Fruit fly (Drosophila melanogaster): ENCODE results near the gene bowl.

The bowl gene

dm6 chr2L:3737003-3737662 lies 34.4 kb upstream of the bowl start (continued):
- TF ChIP-seq lov (optimal IDR thresholded peaks at IDR 0.05) (no peak), lov (GFP tag; IDR thresholded peaks at IDR 0.05) (no peak), Fer3 (tag; optimal IDR thresholded peaks at IDR 0.05) (no peak), sob (GFP tag; IDR thresholded peaks at IDR 0.05) (no peak), mirr (GFP tag; optimal IDR thresholded peaks at IDR 0.05) (no peak), CG2199 (GFP tag; IDR thresholded peaks at IDR 0.05) (no peak), CG3726 (GFP tag; IDR thresholded peaks at IDR 0.05) (no peak), Trl (optimal IDR thresholded peaks at IDR 0.05) (no peak), Trl (GFP tag; optimal IDR thresholded peaks at IDR 0.05) (no peak), crol (GFP tag; IDR thresholded peaks at IDR 0.05) (peak; percentile 69), CG12659 (GFP tag; optimal IDR thresholded peaks at IDR 0.05) (no peak), Oli (tag; optimal IDR thresholded peaks at IDR 0.05) (peak; percentile 25), CG18764 (GFP tag; optimal IDR thresholded peaks at IDR 0.05) (no peak), Ets65A (GFP tag) (no peak), fd102C (GFP tag; optimal IDR thresholded peaks at IDR 0.05) (no peak), kay (GFP tag; optimal IDR thresholded peaks at IDR 0.05) (no peak), Ptx1 (GFP tag; IDR thresholded peaks at IDR 0.05) (no peak), gro (GFP tag; optimal IDR thresholded peaks at IDR 0.05) (no peak), CG11696 (GFP tag; IDR thresholded peaks at IDR 0.05) (peak; percentile 55; the same call in 1 of the 2 replicates), Meics (GFP tag; optimal IDR thresholded peaks at IDR 0.05) (peak; percentile 3), row (GFP tag; IDR thresholded peaks at IDR 0.05) (peak; percentile 31; the same call in 2 of the 3 replicates), CG31441 (GFP tag; IDR thresholded peaks at IDR 0.05) (peak; percentile 33; the same call in 1 of the 2 replicates), toy (GFP tag; IDR thresholded peaks at IDR 0.05) (no peak), Antp (GFP tag; optimal IDR thresholded peaks at IDR 0.05) (no peak), CG8281 (tag; optimal IDR thresholded peaks at IDR 0.05) (no peak), lmd (GFP tag; IDR thresholded peaks at IDR 0.05) (no peak), CG7556 (GFP tag; optimal IDR thresholded peaks at IDR 0.05) (peak; percentile 43), CG15011 (GFP tag; optimal IDR thresholded peaks at IDR 0.05) (no peak), GATAe (GFP tag; conservative IDR thresholded peaks at IDR 0.05) (no peak), tup (GFP tag; optimal IDR thresholded peaks at IDR 0.05) (no peak), NC2β (GFP tag; optimal IDR thresholded peaks at IDR 0.05) (no peak), Poxn (GFP tag; IDR thresholded peaks at IDR 0.05) (no peak), CG10979 (tag; optimal IDR thresholded peaks at IDR 0.05) (no peak), CG12104 (GFP tag; optimal IDR thresholded peaks at IDR 0.05) (no peak), sens (GFP tag) (peak; percentile 42), gcm (GFP tag; optimal IDR thresholded peaks at IDR 0.05) (no peak), az2 (GFP tag; optimal IDR thresholded peaks at IDR 0.05) (no peak), CG14860 (GFP tag; IDR thresholded peaks at IDR 0.05; ENCODE audit: partially characterized antibody) (no peak), Chrac-16 (GFP tag; optimal IDR thresholded peaks at IDR 0.05) (no peak)

- TF ChIP-seq Hand (GFP tag; optimal IDR thresholded peaks at IDR 0.05) (peak; percentile 25), sd (tag; optimal IDR thresholded peaks at IDR 0.05) (no peak), CG15269 (tag; optimal IDR thresholded peaks at IDR 0.05) (peak; percentile 29), CoRest (tag; optimal IDR thresholded peaks at IDR 0.05) (peak; percentile 14), CG30020 (tag; optimal IDR thresholded peaks at IDR 0.05) (no peak), E2f2 (GFP tag; IDR thresholded peaks at IDR 0.05) (no peak), ssp (GFP tag; IDR thresholded peaks at IDR 0.05) (no peak), Hmr (GFP tag; optimal IDR thresholded peaks at IDR 0.05) (peak; percentile 27), Meics (GFP tag; optimal IDR thresholded peaks at IDR 0.05) (peak; percentile 19), CrebB (tag; optimal IDR thresholded peaks at IDR 0.05) (no peak), fd102C (GFP tag; optimal IDR thresholded peaks at IDR 0.05) (no peak), CG10565 (GFP tag; optimal IDR thresholded peaks at IDR 0.05) (no peak), HLH4C (GFP tag; IDR thresholded peaks at IDR 0.05; ENCODE audit: partially characterized antibody) (no peak), CG16863 (GFP tag; optimal IDR thresholded peaks at IDR 0.05) (no peak), Hr51 (GFP tag; optimal IDR thresholded peaks at IDR 0.05) (peak in 1 of 2 experiments; percentile 4), CG11085 (GFP tag; IDR thresholded peaks at IDR 0.05) (no peak)
Observed at dm6 chr2L:3737682-3738081, 33.8 kb upstream of the bowl start.

Measured in whole organism, embryonic.